Worm (Caenorhabditis elegans): Measurements from ENCODE around the gene gst-19.
A peak's percentile ranks its signal among the peaks of the same experiment; 100 is the strongest.

gst-19 gene

ce11 chrII:13664416-13664815 lies 37.5 kb upstream of the gst-19 start (continued):
- TF ChIP-seq daf-16 (GFP tag; optimal IDR thresholded peaks at IDR 0.05) (no peak), daf-16 (tag; optimal IDR thresholded peaks at IDR 0.05) (peak; percentile 54), skn-1 (tag; optimal IDR thresholded peaks at IDR 0.05) (no peak), hmg-1.1 (GFP tag; IDR thresholded peaks at IDR 0.05) (no peak), madf-9 (GFP tag; conservative IDR thresholded peaks at IDR 0.05) (no peak), fkh-10 (GFP tag; optimal IDR thresholded peaks at IDR 0.05) (no peak), pha-4 (GFP tag; IDR thresholded peaks at IDR 0.05) (no peak), pha-4 (tag; optimal IDR thresholded peaks at IDR 0.05) (no peak), lsy-2 (tag; optimal IDR thresholded peaks at IDR 0.05) (peak in 1 of 2 experiments; percentile 79), nhr-6 (tag; optimal IDR thresholded peaks at IDR 0.05) (no peak), F26F4.8 (GFP tag; conservative IDR thresholded peaks at IDR 0.05) (no peak), dve-1 (tag; optimal IDR thresholded peaks at IDR 0.05; ENCODE audit: insufficient read depth) (peak; percentile 82), zip-11 (GFP tag; IDR thresholded peaks at IDR 0.05) (no peak), zfp-2 (tag; optimal IDR thresholded peaks at IDR 0.05) (no peak), hlh-11 (tag; optimal IDR thresholded peaks at IDR 0.05) (peak; percentile 66), D1046.2 (GFP tag; IDR thresholded peaks at IDR 0.05) (no peak), daf-12 (tag; optimal IDR thresholded peaks at IDR 0.05) (no peak), egl-27 (tag; optimal IDR thresholded peaks at IDR 0.05) (no peak), madf-5 (GFP tag; IDR thresholded peaks at IDR 0.05) (no peak), F37D6.2 (tag; optimal IDR thresholded peaks at IDR 0.05) (no peak), hif-1 (tag; optimal IDR thresholded peaks at IDR 0.05) (no peak), ctbp-1 (GFP tag; IDR thresholded peaks at IDR 0.05) (no peak), mes-2 (tag; optimal IDR thresholded peaks at IDR 0.05; ENCODE audit: poor library complexity, severe bottlenecking) (no peak), ces-1 (GFP tag; optimal IDR thresholded peaks at IDR 0.05) (no peak), aha-1 (tag) (peak; percentile 82), mdl-1 (tag; optimal IDR thresholded peaks at IDR 0.05) (peak in 1 of 2 experiments; percentile 40), rbr-2 (tag; optimal IDR thresholded peaks at IDR 0.05) (no peak), ztf-11 (tag; optimal IDR thresholded peaks at IDR 0.05) (no peak), lin-15B (tag; optimal IDR thresholded peaks at IDR 0.05) (no peak), lin-1 (GFP tag; IDR thresholded peaks at IDR 0.05) (no peak), lir-3 (tag; optimal IDR thresholded peaks at IDR 0.05) (no peak), dmd-6 (GFP tag; IDR thresholded peaks at IDR 0.05) (peak; percentile 76), snpc-4 (tag; optimal IDR thresholded peaks at IDR 0.05) (no peak), dmd-9 (GFP tag; IDR thresholded peaks at IDR 0.05) (no peak), ceh-62 (tag; optimal IDR thresholded peaks at IDR 0.05) (no peak), hlh-30 (tag; optimal IDR thresholded peaks at IDR 0.05; ENCODE audit: insufficient read depth) (peak; percentile 36), F10B5.3 (tag; optimal IDR thresholded peaks at IDR 0.05) (no peak), T20F7.1 (GFP tag; optimal IDR thresholded peaks at IDR 0.05) (peak; percentile 45), Y75B8A.6 (GFP tag; IDR thresholded peaks at IDR 0.05) (no peak), Y105C5A.15 (GFP tag; IDR thresholded peaks at IDR 0.05) (no peak), dpl-1 (GFP tag; optimal IDR thresholded peaks at IDR 0.05) (no peak), unc-130 (GFP tag; optimal IDR thresholded peaks at IDR 0.05) (no peak), unc-62 (GFP tag; optimal IDR thresholded peaks at IDR 0.05 in 1 of 2) (no peak), unc-62 (tag; optimal IDR thresholded peaks at IDR 0.05) (no peak), mxl-3 (GFP tag; optimal IDR thresholded peaks at IDR 0.05) (no peak), sdz-12 (GFP tag; optimal IDR thresholded peaks at IDR 0.05) (no peak)
